Worm (Caenorhabditis elegans) whole organism, early embryonic: Measurements from ENCODE around the gene C01G5.5.

Source experiments
- B0310.2 ChIP-seq: sonication (generic microtip); optimal IDR thresholded peaks from 2 replicates; lab custom pipeline; 2016; ENCODE audit warnings: mild to moderate bottlenecking, missing genetic modification characterization, missing compliant biosample characterization
- F13C5.2 ChIP-seq: sonication (generic microtip); optimal IDR thresholded peaks from 2 replicates; lab custom pipeline; 2017; ENCODE audit warnings: mild to moderate bottlenecking, missing genetic modification characterization, inconsistent platforms, missing compliant biosample characterization
- ama-1 ChIP-seq: fragments of 150-350 bp; optimal IDR thresholded peaks from 2 replicates; lab custom pipeline; 2014
- ceh-13 ChIP-seq: fragments of 200-800 bp; sonication (Bioruptor generic); optimal IDR thresholded peaks from 2 replicates; lab custom pipeline; 2018; ENCODE audit warnings: mild to moderate bottlenecking, missing genetic modification characterization, missing compliant biosample characterization
- ceh-36 ChIP-seq: sonication (generic microtip); optimal IDR thresholded peaks from 2 replicates; lab custom pipeline; 2016; ENCODE audit warnings: missing genetic modification characterization, inconsistent platforms, missing compliant biosample characterization
- ets-7 ChIP-seq: sonication (generic microtip); optimal IDR thresholded peaks from 2 replicates; lab custom pipeline; 2016; ENCODE audit warnings: missing genotype, missing genetic modification characterization, missing compliant biosample characterization
- flt-1 ChIP-seq: fragments of 200-800 bp; sonication (Bioruptor generic); IDR thresholded peaks from 2 replicates; pipeline ENCODE4 v1.3.6; 2022; ENCODE audit warnings: missing genetic modification characterization, missing compliant biosample characterization
- hmbx-1 ChIP-seq: sonication (generic microtip); optimal IDR thresholded peaks from 2 replicates; lab custom pipeline; 2016; ENCODE audit warnings: mild to moderate bottlenecking, missing genetic modification characterization, missing compliant biosample characterization
- hmg-4 ChIP-seq: fragments of 200-800 bp; sonication (Bioruptor generic); optimal IDR thresholded peaks from 2 replicates; lab custom pipeline; 2018; ENCODE audit warnings: mild to moderate bottlenecking, missing genetic modification characterization, missing compliant biosample characterization
- hnd-1 ChIP-seq: sonication (generic microtip); optimal IDR thresholded peaks from 2 replicates; lab custom pipeline; 2016; ENCODE audit warnings: missing genetic modification characterization, missing compliant biosample characterization
- scrt-1 ChIP-seq: fragments of 200-800 bp; sonication (Bioruptor generic); IDR thresholded peaks from 2 replicates; pipeline ENCODE4 v1.3.6; 2022; ENCODE audit warnings: missing genetic modification characterization, missing compliant biosample characterization
- sea-1 ChIP-seq: fragments of 200-800 bp; sonication (Bioruptor generic); conservative IDR thresholded peaks from 2 replicates; pipeline ENCODE4 v1.3.6; 2022; ENCODE audit warnings: missing genetic modification characterization, missing compliant biosample characterization
- tbx-37 ChIP-seq: fragments of 200-800 bp; sonication (Bioruptor generic); conservative IDR thresholded peaks from 2 replicates; pipeline ENCODE4 v1.3.6; 2022; ENCODE audit warnings: missing genetic modification reagents, missing genetic modification characterization, missing compliant biosample characterization

ce11 chrIV:6528202-6528601, 3.8 kb downstream of the C01G5.5 start:
- no peak for TF ChIP-seq tbx-37 (GFP tag; lab: Robert Waterston, UW)
- TF ChIP-seq hmbx-1 (tag; lab: Kevin White, UChicago) = no peak
- no peak for TF ChIP-seq ceh-13 (GFP tag; lab: Kevin White, UChicago)
- TF ChIP-seq ama-1 = no peak
- no peak for TF ChIP-seq sea-1
- no peak for TF ChIP-seq scrt-1 (GFP tag; lab: Robert Waterston, UW)
- no peak for TF ChIP-seq F13C5.2 (tag; lab: Kevin White, UChicago)
- TF ChIP-seq hmg-4 (GFP tag; lab: Kevin White, UChicago) = no peak
- TF ChIP-seq ceh-36 (tag; lab: Kevin White, UChicago) = no peak
- TF ChIP-seq B0310.2 (tag; lab: Kevin White, UChicago) = no peak
- no peak for TF ChIP-seq ets-7 (tag; lab: Kevin White, UChicago)
- TF ChIP-seq flt-1 (GFP tag; lab: Robert Waterston, UW) = no peak
- TF ChIP-seq hnd-1 = no peak
